Fruit fly (Drosophila melanogaster) whole organism, embryonic: ENCODE results near the gene AP-1sigma.

Source experiments
- Atf-2 ChIP-seq: fragments of 200-800 bp; sonication (Bioruptor generic); optimal IDR thresholded peaks from 2 replicates; lab custom pipeline; 2016; ENCODE audit warnings: missing biosample characterization, missing genetic modification characterization
- Atf3 ChIP-seq: fragments of 200-800 bp; sonication (Bioruptor generic); optimal IDR thresholded peaks from 3 replicates; lab custom pipeline; 2016; ENCODE audit warnings: missing biosample characterization, missing genetic modification characterization
- CG10462 ChIP-seq: fragments of 200-800 bp; sonication (Bioruptor generic); optimal IDR thresholded peaks from 2 replicates; lab custom pipeline; 2016; ENCODE audit warnings: missing biosample characterization, missing genetic modification characterization
- CG11560 ChIP-seq: fragments of 200-800 bp; sonication (Bioruptor generic); IDR thresholded peaks from 3 replicates; pipeline ENCODE4 v1.3.6; 2022; ENCODE audit warnings: missing biosample characterization, missing genetic modification characterization
- CG12071 ChIP-seq: fragments of 200-800 bp; sonication (Bioruptor generic); optimal IDR thresholded peaks from 3 replicates; lab custom pipeline; 2018; ENCODE audit warnings: missing biosample characterization, mild to moderate bottlenecking, missing genetic modification characterization
- CG14014 ChIP-seq: fragments of 200-800 bp; sonication (Bioruptor generic); IDR thresholded peaks from 2 replicates; pipeline ENCODE4 v1.3.6; 2022; ENCODE audit warnings: missing biosample characterization, missing genetic modification characterization
- CG15479 ChIP-seq: fragments of 200-800 bp; sonication (Bioruptor generic); optimal IDR thresholded peaks from 3 replicates; lab custom pipeline; 2019; ENCODE audit warnings: missing biosample characterization, mild to moderate bottlenecking, missing genetic modification characterization, moderate library complexity
- CG15601 ChIP-seq: fragments of 200-800 bp; sonication (Bioruptor generic); optimal IDR thresholded peaks from 3 replicates; lab custom pipeline; 2019; ENCODE audit warnings: missing biosample characterization, mild to moderate bottlenecking, missing genetic modification characterization, moderate library complexity
- CG16863 ChIP-seq: fragments of 200-800 bp; sonication (Bioruptor generic); optimal IDR thresholded peaks from 3 replicates; lab custom pipeline; 2016; ENCODE audit warnings: missing biosample characterization, missing genetic modification characterization
- CG33213 ChIP-seq: fragments of 200-800 bp; sonication (Bioruptor generic); optimal IDR thresholded peaks from 3 replicates; lab custom pipeline; 2016; ENCODE audit warnings: missing biosample characterization, missing genetic modification characterization
- CG42726 ChIP-seq: fragments of 200-800 bp; sonication (Bioruptor generic); IDR thresholded peaks from 2 replicates; pipeline ENCODE4 v1.3.6; 2022; ENCODE audit warnings: missing biosample characterization, missing genetic modification characterization; ENCODE audit not compliant: partially characterized antibody
- CG5245 ChIP-seq: fragments of 200-800 bp; sonication (Bioruptor generic); optimal IDR thresholded peaks from 3 replicates; lab custom pipeline; 2016; ENCODE audit warnings: missing biosample characterization, missing genetic modification characterization
- CG7987 ChIP-seq: fragments of 200-800 bp; sonication (Bioruptor generic); optimal IDR thresholded peaks from 2 replicates; lab custom pipeline; 2018; ENCODE audit warnings: missing biosample characterization, mild to moderate bottlenecking, missing genetic modification characterization, moderate library complexity
- CG9876 ChIP-seq: fragments of 200-800 bp; sonication (Bioruptor generic); optimal IDR thresholded peaks from 2 replicates; lab custom pipeline; 2016; ENCODE audit warnings: missing biosample characterization, missing genetic modification characterization
- CTCF ChIP-seq: fragments of 200-800 bp; sonication (Bioruptor generic); optimal IDR thresholded peaks from 2 replicates; lab custom pipeline; 2017; ENCODE audit warnings: missing biosample characterization, mild to moderate bottlenecking, missing genetic modification characterization, moderate library complexity
- Dll ChIP-seq: fragments of 200-800 bp; sonication (Bioruptor generic); IDR thresholded peaks from 4 replicates; pipeline ENCODE4 v1.3.6; 2022; ENCODE audit warnings: missing biosample characterization, missing genetic modification characterization; ENCODE audit not compliant: partially characterized antibody
- Dref ChIP-seq: fragments of 200-800 bp; sonication (Bioruptor generic); IDR thresholded peaks from 2 replicates; pipeline ENCODE4 v1.3.6; 2022; ENCODE audit warnings: missing biosample characterization, missing genetic modification characterization
- MESR4 ChIP-seq: fragments of 200-800 bp; sonication (Bioruptor generic); optimal IDR thresholded peaks from 2 replicates; lab custom pipeline; 2018; ENCODE audit warnings: missing biosample characterization, mild to moderate bottlenecking, missing genetic modification characterization, moderate library complexity
- Myb ChIP-seq: fragments of 200-800 bp; sonication (Bioruptor generic); optimal IDR thresholded peaks from 2 replicates; lab custom pipeline; 2016; ENCODE audit warnings: missing biosample characterization, missing genetic modification characterization
- NK7.1 ChIP-seq: fragments of 200-800 bp; sonication (Bioruptor generic); optimal IDR thresholded peaks from 3 replicates; lab custom pipeline; 2016; ENCODE audit warnings: missing biosample characterization, missing genetic modification characterization
- Pdp1 ChIP-seq, 2 experiments: fragments of 200-800 bp; sonication (Bioruptor generic); optimal IDR thresholded peaks; 3 replicates each; lab custom pipeline; 2016; ENCODE audit warnings: missing biosample characterization in 2 of 2, missing genetic modification characterization in 2 of 2, mild to moderate bottlenecking in 1 of 2, moderate library complexity in 1 of 2
- Rfx ChIP-seq: fragments of 200-800 bp; sonication (Bioruptor generic); IDR thresholded peaks from 2 replicates; pipeline ENCODE4 v1.3.6; 2022; ENCODE audit warnings: missing biosample characterization, missing genetic modification characterization
- Scr ChIP-seq: fragments of 200-800 bp; sonication (Bioruptor generic); IDR thresholded peaks from 2 replicates; pipeline ENCODE4 v1.3.6; 2022; ENCODE audit warnings: missing biosample characterization, missing genetic modification characterization; ENCODE audit not compliant: partially characterized antibody
- Sin3A ChIP-seq: fragments of >200 bp; optimal IDR thresholded peaks from 2 replicates; lab custom pipeline; 2018
- Sry-δ ChIP-seq: fragments of 200-800 bp; sonication (Bioruptor generic); optimal IDR thresholded peaks from 2 replicates; lab custom pipeline; 2016; ENCODE audit warnings: missing biosample characterization, missing genetic modification characterization
- TFAM ChIP-seq: fragments of 200-800 bp; sonication (Bioruptor generic); optimal IDR thresholded peaks from 2 replicates; lab custom pipeline; 2017; ENCODE audit warnings: missing biosample characterization, missing genetic modification characterization, inconsistent platforms
- Taf1 ChIP-seq: fragments of 200-800 bp; sonication (Bioruptor generic); IDR thresholded peaks from 2 replicates; pipeline ENCODE4 v1.3.6; 2022; ENCODE audit warnings: missing biosample characterization, missing genetic modification characterization
- bab2 ChIP-seq: fragments of 200-800 bp; sonication (Bioruptor generic); optimal IDR thresholded peaks from 2 replicates; lab custom pipeline; 2016; ENCODE audit warnings: missing biosample characterization, missing genetic modification characterization
- crp ChIP-seq, 2 experiments: fragments of 200-800 bp; sonication (Bioruptor generic); optimal IDR thresholded peaks; 2 replicates in 1 of 2; 3 replicates in 1 of 2; lab custom pipeline; 2017; ENCODE audit warnings: missing biosample characterization in 2 of 2, missing genetic modification characterization in 2 of 2, mild to moderate bottlenecking in 1 of 2, moderate library complexity in 1 of 2
- exex ChIP-seq: fragments of 200-800 bp; sonication (Bioruptor generic); optimal IDR thresholded peaks from 4 replicates; lab custom pipeline; 2018; ENCODE audit warnings: missing biosample characterization, mild to moderate bottlenecking, missing genetic modification characterization, moderate library complexity
- gro ChIP-seq: fragments of 200-800 bp; sonication (Bioruptor generic); optimal IDR thresholded peaks from 2 replicates; lab custom pipeline; 2016; ENCODE audit warnings: missing biosample characterization, missing genetic modification characterization
- gsb-n ChIP-seq: fragments of 200-800 bp; sonication (Bioruptor generic); optimal IDR thresholded peaks from 3 replicates; lab custom pipeline; 2018; ENCODE audit warnings: missing biosample characterization, mild to moderate bottlenecking, missing genetic modification characterization
- h ChIP-seq: fragments of >200 bp; optimal IDR thresholded peaks from 2 replicates; lab custom pipeline; 2017
- luna ChIP-seq: fragments of 200-800 bp; sonication (Bioruptor generic); optimal IDR thresholded peaks from 2 replicates; lab custom pipeline; 2016; ENCODE audit warnings: missing biosample characterization, missing genetic modification characterization
- nom ChIP-seq: fragments of 200-800 bp; sonication (Bioruptor generic); optimal IDR thresholded peaks from 2 replicates; lab custom pipeline; 2017; ENCODE audit warnings: missing biosample characterization, missing genetic modification characterization, mild to moderate bottlenecking, moderate library complexity, missing genetic modification reagents
- pho ChIP-seq: fragments of 200-800 bp; sonication (Bioruptor generic); optimal IDR thresholded peaks from 2 replicates; lab custom pipeline; 2016; ENCODE audit warnings: missing biosample characterization, missing genetic modification characterization
- phol ChIP-seq: fragments of 200-800 bp; sonication (Bioruptor generic); optimal IDR thresholded peaks from 3 replicates; lab custom pipeline; 2018; ENCODE audit warnings: missing biosample characterization, mild to moderate bottlenecking, missing genetic modification characterization, moderate library complexity
- sisA ChIP-seq: fragments of 200-800 bp; sonication (Bioruptor generic); IDR thresholded peaks from 2 replicates; pipeline ENCODE4 v1.3.6; 2022; ENCODE audit warnings: missing biosample characterization, missing genetic modification characterization
- so ChIP-seq: fragments of 200-800 bp; sonication (Bioruptor generic); IDR thresholded peaks from 3 replicates; pipeline ENCODE4 v1.3.6; 2022; ENCODE audit warnings: missing biosample characterization, missing genetic modification characterization
- stwl ChIP-seq: fragments of 200-800 bp; sonication (Bioruptor generic); optimal IDR thresholded peaks from 3 replicates; lab custom pipeline; 2018; ENCODE audit warnings: missing biosample characterization, mild to moderate bottlenecking, missing genetic modification characterization, moderate library complexity
- tll ChIP-seq, 2 experiments: fragments of 200-800 bp in 1 of 2; fragments of >200 bp in 1 of 2; sonication (Bioruptor generic) in 1 of 2; optimal IDR thresholded peaks; 2 replicates each; lab custom pipeline; 2017 to 2019; ENCODE audit warnings: missing biosample characterization in 2 of 2, missing genetic modification characterization in 2 of 2, mild to moderate bottlenecking in 1 of 2, moderate library complexity in 1 of 2
- vvl ChIP-seq: fragments of 200-800 bp; sonication (Bioruptor generic); IDR thresholded peaks from 2 replicates; pipeline ENCODE4 v1.3.6; 2022; ENCODE audit warnings: missing biosample characterization, missing genetic modification characterization
- yki ChIP-seq: fragments of >200 bp; optimal IDR thresholded peaks from 3 replicates; lab custom pipeline; 2018

Gene AP-1sigma

DNA sequence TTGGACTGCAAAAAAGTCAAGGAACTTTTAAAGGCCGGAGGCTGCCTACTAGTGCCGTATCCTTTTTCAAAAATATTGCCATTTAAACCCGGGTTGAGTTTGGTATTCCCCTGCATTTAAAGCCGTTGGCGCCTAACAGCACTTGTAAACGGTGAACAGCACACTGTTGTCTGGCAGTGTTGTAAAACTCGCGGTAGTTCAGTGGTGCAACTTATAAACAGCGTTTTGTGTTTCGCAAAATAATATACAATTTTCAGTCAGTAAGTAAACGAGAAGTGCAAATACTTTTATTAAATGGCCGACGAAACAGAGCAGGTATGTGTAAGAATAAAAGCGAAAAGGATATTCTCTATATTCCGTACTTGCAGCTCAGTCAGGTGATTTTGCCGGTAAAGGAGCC, 37.8 kb downstream of the AP-1sigma start, which contains the start of gene LSm3 (continued):
- TF ChIP-seq MESR4 (GFP tag; lab: Kevin White, UChicago) = peak; percentile 28
- no peak for TF ChIP-seq CG12071
- TF ChIP-seq Scr (GFP tag; lab: Robert Waterston, UW) = no peak
- no peak for TF ChIP-seq yki (lab: Kevin White, UChicago)
- no peak for TF ChIP-seq Atf-2 (GFP tag; lab: Kevin White, UChicago)
- no peak for TF ChIP-seq CG11560 (tag; lab: Robert Waterston, UW)
- no peak for TF ChIP-seq NK7.1 (GFP tag; lab: Kevin White, UChicago)
- TF ChIP-seq CG5245 (GFP tag; lab: Kevin White, UChicago) = no peak
- TF ChIP-seq so (GFP tag; lab: Robert Waterston, UW) = no peak
- no peak for TF ChIP-seq Myb (GFP tag; lab: Kevin White, UChicago)
- TF ChIP-seq phol (tag; lab: Kevin White, UChicago) = no peak
- TF ChIP-seq CG14014 (GFP tag; lab: Robert Waterston, UW) = no peak
- TF ChIP-seq CG15601 (tag; lab: Kevin White, UChicago) = no peak
- peak; percentile 34; the same call in 1 of the 2 replicates for TF ChIP-seq Dref (GFP tag; lab: Robert Waterston, UW)
- TF ChIP-seq h (lab: Kevin White, UChicago) = no peak
- no peak for TF ChIP-seq vvl (GFP tag; lab: Robert Waterston, UW)
- peak in 1 of 2 experiments; percentile 43 for TF ChIP-seq crp (GFP tag; optimal IDR thresholded peaks at IDR 0.05; lab: Kevin White, UChicago)
- TF ChIP-seq CG15479 (GFP tag; lab: Kevin White, UChicago) = peak; percentile 63
- TF ChIP-seq tll (GFP tag; optimal IDR thresholded peaks at IDR 0.05; lab: Kevin White, UChicago) = no peak
- no peak for TF ChIP-seq CG16863 (GFP tag; lab: Kevin White, UChicago)
- TF ChIP-seq CG42726 (GFP tag; lab: Robert Waterston, UW) = no peak
- no peak for TF ChIP-seq exex
- TF ChIP-seq TFAM (GFP tag; lab: Kevin White, UChicago) = no peak
- no peak for TF ChIP-seq CG33213 (GFP tag; lab: Kevin White, UChicago)
- TF ChIP-seq gro (GFP tag; lab: Kevin White, UChicago) = no peak
- no peak for TF ChIP-seq CG7987 (GFP tag; lab: Kevin White, UChicago)
- TF ChIP-seq Sin3A (lab: Kevin White, UChicago) = peak; percentile 29
- TF ChIP-seq Taf1 = no peak
- TF ChIP-seq CG10462 (GFP tag; lab: Kevin White, UChicago) = no peak
- peak in 1 of 2 experiments; percentile 1 for TF ChIP-seq Pdp1 (GFP tag; optimal IDR thresholded peaks at IDR 0.05; lab: Kevin White, UChicago)
- no peak for TF ChIP-seq Atf3 (GFP tag; lab: Kevin White, UChicago)
- TF ChIP-seq Sry-δ (GFP tag; lab: Kevin White, UChicago) = peak; percentile 17
- TF ChIP-seq CG9876 (GFP tag; lab: Kevin White, UChicago) = no peak
- peak; percentile 35 for TF ChIP-seq CTCF
- no peak for TF ChIP-seq sisA (GFP tag; lab: Robert Waterston, UW)
- no peak for TF ChIP-seq pho (GFP tag; lab: Kevin White, UChicago)
- TF ChIP-seq Rfx (GFP tag; lab: Robert Waterston, UW) = no peak
- TF ChIP-seq bab2 = no peak
- no peak for TF ChIP-seq luna (GFP tag; lab: Kevin White, UChicago)
- no peak for TF ChIP-seq Dll (GFP tag; lab: Robert Waterston, UW)
- TF ChIP-seq stwl = peak; percentile 47
- TF ChIP-seq nom = no peak
- TF ChIP-seq gsb-n (tag; lab: Kevin White, UChicago) = no peak
